Worm (Caenorhabditis elegans) whole organism, L4 larva: Measurements from ENCODE around the gene spsb-2.

ENCODE experiments used
- D1046.2 ChIP-seq: fragments of 200-800 bp; sonication (Bioruptor generic); IDR thresholded peaks from 2 replicates; pipeline ENCODE4 v1.3.6; 2022; ENCODE audit warnings: missing genetic modification characterization, missing compliant biosample characterization
- F37D6.2 ChIP-seq: sonication (generic microtip); optimal IDR thresholded peaks from 2 replicates; lab custom pipeline; 2016; ENCODE audit warnings: mild to moderate bottlenecking, missing genetic modification characterization, missing compliant biosample characterization
- R02D3.7 ChIP-seq: fragments of 150-350 bp; sonication (generic microtip); optimal IDR thresholded peaks from 3 replicates; lab custom pipeline; 2014; ENCODE audit warnings: missing biosample characterization, missing genetic modification characterization
- Y105C5A.15 ChIP-seq: fragments of 200-800 bp; sonication (Bioruptor generic); IDR thresholded peaks from 2 replicates; pipeline ENCODE4 v1.3.6; 2022; ENCODE audit warnings: missing genetic modification characterization, missing compliant biosample characterization
- Y5F2A.4 ChIP-seq: fragments of 200-800 bp; sonication (Bioruptor generic); optimal IDR thresholded peaks from 2 replicates; lab custom pipeline; 2018; ENCODE audit warnings: mild to moderate bottlenecking, missing genetic modification characterization, missing compliant biosample characterization
- ama-1 ChIP-seq: fragments of 150-350 bp; optimal IDR thresholded peaks from 2 replicates; lab custom pipeline; 2014; ENCODE audit warnings: inconsistent platforms, mixed read lengths
- arid-1 ChIP-seq: fragments of 200-800 bp; sonication (Bioruptor generic); conservative IDR thresholded peaks from 2 replicates; pipeline ENCODE4 v1.3.6; 2022; ENCODE audit warnings: missing genetic modification reagents, missing genetic modification characterization, missing compliant biosample characterization
- ceh-20 ChIP-seq: fragments of 200-800 bp; sonication (Bioruptor generic); IDR thresholded peaks from 2 replicates; pipeline ENCODE4 v1.3.6; 2022; ENCODE audit warnings: missing genetic modification reagents, missing genetic modification characterization, missing compliant biosample characterization
- ctbp-1 ChIP-seq: fragments of 200-800 bp; sonication (Bioruptor generic); IDR thresholded peaks from 2 replicates; pipeline ENCODE4 v1.3.6; 2022; ENCODE audit warnings: missing genetic modification reagents, missing genetic modification characterization, missing compliant biosample characterization
- daf-16 ChIP-seq, 3 experiments: sonication (generic microtip); optimal IDR thresholded peaks; 2 replicates each; lab custom pipeline; 2016 to 2017; ENCODE audit warnings: missing genetic modification characterization in 3 of 3, missing genetic modification reagents in 3 of 3, mild to moderate bottlenecking in 2 of 3, missing compliant biosample characterization in 2 of 3, missing biosample characterization in 1 of 3, moderate library complexity in 1 of 3
- egl-27 ChIP-seq: sonication (generic microtip); optimal IDR thresholded peaks from 3 replicates; lab custom pipeline; 2017; ENCODE audit warnings: missing biosample characterization, missing genetic modification reagents, missing genetic modification characterization
- fkh-10 ChIP-seq: fragments of 150-350 bp; optimal IDR thresholded peaks from 2 replicates; lab custom pipeline; 2014; ENCODE audit warnings: missing biosample characterization, missing genetic modification reagents, missing genetic modification characterization
- gei-8 ChIP-seq: fragments of 200-800 bp; sonication (Bioruptor generic); optimal IDR thresholded peaks from 2 replicates; lab custom pipeline; 2018; ENCODE audit warnings: mild to moderate bottlenecking, missing genetic modification characterization, missing compliant biosample characterization
- hif-1 ChIP-seq, 2 experiments: sonication (generic microtip); optimal IDR thresholded peaks; 2 replicates each; lab custom pipeline; 2016 to 2017; ENCODE audit warnings: missing compliant biosample characterization in 2 of 2, missing genetic modification characterization in 2 of 2, missing genetic modification reagents in 2 of 2, missing genotype in 2 of 2, mild to moderate bottlenecking in 1 of 2
- hlh-30 ChIP-seq: sonication (generic microtip); optimal IDR thresholded peaks from 2 replicates; lab custom pipeline; 2017; ENCODE audit warnings: antibody characterized with exemption, mild to moderate bottlenecking, missing genetic modification characterization, missing compliant biosample characterization; ENCODE audit not compliant: insufficient read depth
- jun-1 ChIP-seq: fragments of 150-350 bp; optimal IDR thresholded peaks from 2 replicates; lab custom pipeline; 2014; ENCODE audit warnings: missing biosample characterization, missing genetic modification reagents, missing genetic modification characterization
- lin-1 ChIP-seq: fragments of 200-800 bp; sonication (Bioruptor generic); IDR thresholded peaks from 2 replicates; pipeline ENCODE4 v1.3.6; 2022; ENCODE audit warnings: missing genetic modification reagents, missing genetic modification characterization, missing compliant biosample characterization
- lin-29 ChIP-seq: fragments of 200-800 bp; sonication (Bioruptor generic); IDR thresholded peaks from 2 replicates; pipeline ENCODE4 v1.3.6; 2022; ENCODE audit warnings: missing genetic modification reagents, missing genetic modification characterization, missing compliant biosample characterization
- lir-3 ChIP-seq: sonication (generic microtip); optimal IDR thresholded peaks from 2 replicates; lab custom pipeline; 2016; ENCODE audit warnings: mild to moderate bottlenecking, missing genetic modification characterization, missing compliant biosample characterization
- madf-5 ChIP-seq, 2 experiments: fragments of 200-800 bp; sonication (Bioruptor generic); IDR thresholded peaks; 2 replicates each; pipeline ENCODE4 v1.3.6; 2022; ENCODE audit warnings: missing compliant biosample characterization in 2 of 2, missing genetic modification characterization in 2 of 2
- mdl-1 ChIP-seq, 2 experiments: fragments of 150-350 bp in 1 of 2; sonication (generic microtip) in 1 of 2; optimal IDR thresholded peaks; 2 replicates each; lab custom pipeline; 2014 to 2017; ENCODE audit warnings: missing biosample characterization in 2 of 2, missing genetic modification characterization in 2 of 2
- mdt-29 ChIP-seq: fragments of 200-800 bp; sonication (Bioruptor generic); IDR thresholded peaks from 2 replicates; pipeline ENCODE4 v1.3.6; 2022; ENCODE audit warnings: missing genetic modification reagents, missing genetic modification characterization, missing compliant biosample characterization
- mep-1 ChIP-seq: fragments of 150-350 bp; sonication (generic microtip); optimal IDR thresholded peaks from 3 replicates; lab custom pipeline; 2014; ENCODE audit warnings: missing biosample characterization, missing genetic modification characterization
- nhr-102 ChIP-seq: sonication (generic microtip); optimal IDR thresholded peaks from 2 replicates; lab custom pipeline; 2016; ENCODE audit warnings: mild to moderate bottlenecking, missing genetic modification characterization, moderate library complexity, missing compliant biosample characterization
- nhr-11 ChIP-seq: fragments of 150-350 bp; optimal IDR thresholded peaks from 2 replicates; lab custom pipeline; 2014; ENCODE audit warnings: missing biosample characterization, missing genetic modification characterization
- nhr-25 ChIP-seq: sonication (generic microtip); optimal IDR thresholded peaks from 2 replicates; lab custom pipeline; 2017; ENCODE audit warnings: missing genetic modification characterization, mild to moderate bottlenecking, missing compliant biosample characterization, antibody characterized with exemption, moderate library complexity, borderline replicate concordance; ENCODE audit not compliant: insufficient read depth
- nhr-28 ChIP-seq: fragments of 150-350 bp; optimal IDR thresholded peaks from 2 replicates; lab custom pipeline; 2014; ENCODE audit warnings: missing biosample characterization, missing genetic modification characterization
- nhr-6 ChIP-seq: fragments of 150-350 bp; optimal IDR thresholded peaks from 2 replicates; lab custom pipeline; 2014; ENCODE audit warnings: missing biosample characterization, missing genetic modification characterization
- nhr-76 ChIP-seq: fragments of 150-350 bp; optimal IDR thresholded peaks from 2 replicates; lab custom pipeline; 2014; ENCODE audit warnings: missing biosample characterization, missing genetic modification characterization
- pha-4 ChIP-seq, 2 experiments: fragments of 150-350 bp in 1 of 2; fragments of 200-800 bp in 1 of 2; sonication (Bioruptor generic) in 1 of 2; IDR thresholded peaks in 1 of 2; optimal IDR thresholded peaks in 1 of 2; 2 replicates each; pipeline versions ENCODE4 v1.3.6 to Lab custom; 2014 to 2022; ENCODE audit warnings: missing genetic modification characterization in 2 of 2, missing genetic modification reagents in 2 of 2, missing biosample characterization in 1 of 2, missing compliant biosample characterization in 1 of 2
- php-3 ChIP-seq: fragments of 200-800 bp; sonication (Bioruptor generic); IDR thresholded peaks from 2 replicates; pipeline ENCODE4 v1.3.6; 2022; ENCODE audit warnings: missing genetic modification reagents, missing genetic modification characterization, missing compliant biosample characterization
- saeg-2 ChIP-seq: fragments of 200-800 bp; sonication (Bioruptor generic); IDR thresholded peaks from 2 replicates; pipeline ENCODE4 v1.3.6; 2022; ENCODE audit warnings: missing genetic modification reagents, missing genetic modification characterization, missing compliant biosample characterization
- sdz-12 ChIP-seq: fragments of 200-800 bp; sonication (Bioruptor generic); optimal IDR thresholded peaks from 2 replicates; lab custom pipeline; 2018; ENCODE audit warnings: mild to moderate bottlenecking, missing genetic modification characterization, missing compliant biosample characterization
- set-16 ChIP-seq: fragments of 200-800 bp; sonication (Bioruptor generic); IDR thresholded peaks from 2 replicates; pipeline ENCODE4 v1.3.6; 2022; ENCODE audit warnings: missing genetic modification reagents, missing genetic modification characterization, missing compliant biosample characterization
- unc-39 ChIP-seq: sonication (generic microtip); optimal IDR thresholded peaks from 2 replicates; lab custom pipeline; 2017; ENCODE audit warnings: missing biosample characterization, missing genetic modification characterization
- unc-62 ChIP-seq, 3 experiments: fragments of 150-350 bp in 1 of 3; sonication (generic microtip); optimal IDR thresholded peaks in 2 of 3; peaks in 1 of 3; 1 replicate in 1 of 3; 2 replicates in 2 of 3; lab custom pipeline; 2014 to 2017; ENCODE audit warnings: missing biosample characterization in 3 of 3, missing genetic modification characterization in 3 of 3, missing genetic modification reagents in 3 of 3, missing genotype in 1 of 3
- vab-7 ChIP-seq: fragments of 200-800 bp; sonication (Bioruptor generic); IDR thresholded peaks from 2 replicates; pipeline ENCODE4 v1.3.6; 2022; ENCODE audit warnings: missing genetic modification reagents, missing genetic modification characterization, missing compliant biosample characterization
- zfp-3 ChIP-seq: fragments of 200-800 bp; sonication (Bioruptor generic); conservative IDR thresholded peaks from 2 replicates; pipeline ENCODE4 v1.3.6; 2022; ENCODE audit warnings: missing genetic modification reagents, missing genetic modification characterization, missing compliant biosample characterization
- zip-11 ChIP-seq: fragments of 200-800 bp; sonication (Bioruptor generic); IDR thresholded peaks from 2 replicates; pipeline ENCODE4 v1.3.6; 2022; ENCODE audit warnings: missing genetic modification characterization, missing compliant biosample characterization
- ztf-11 ChIP-seq: fragments of 150-350 bp; optimal IDR thresholded peaks from 2 replicates; lab custom pipeline; 2014; ENCODE audit warnings: missing biosample characterization, missing genetic modification characterization
- ztf-7 ChIP-seq: fragments of 150-350 bp; optimal IDR thresholded peaks from 2 replicates; lab custom pipeline; 2014; ENCODE audit warnings: missing biosample characterization, missing genetic modification characterization

The spsb-2 gene

DNA sequence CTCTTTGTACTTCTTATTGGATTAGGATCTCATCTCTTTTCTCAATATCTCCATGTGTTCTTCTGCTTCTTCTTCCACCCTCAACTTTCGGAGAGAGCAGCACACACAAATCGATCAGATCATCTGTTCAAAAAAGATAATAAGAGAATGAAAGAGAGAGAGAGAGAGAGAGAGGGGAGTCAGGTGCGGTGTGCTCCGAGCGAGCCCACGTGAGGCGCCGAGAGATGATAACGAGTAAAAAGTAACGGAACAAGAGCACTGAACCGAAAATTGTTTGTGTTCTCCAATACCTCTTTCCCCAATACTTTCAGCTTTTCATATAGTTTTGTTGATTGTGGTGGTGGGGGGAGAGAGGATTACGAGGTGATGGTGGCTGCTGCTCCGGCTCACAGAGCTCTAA is 36.2 kb upstream of the spsb-2 start (continued):
- TF ChIP-seq F37D6.2 (tag; lab: Kevin White, UChicago): no peak
- no peak for TF ChIP-seq jun-1 (tag; lab: Kevin White, UChicago)
- TF ChIP-seq pha-4 (GFP tag; IDR thresholded peaks at IDR 0.05; lab: Robert Waterston, UW): no peak; the same call in 1 of the 2 replicates
- no peak for TF ChIP-seq pha-4 (tag; optimal IDR thresholded peaks at IDR 0.05; lab: Kevin White, UChicago)
- TF ChIP-seq nhr-76 (tag; lab: Kevin White, UChicago): no peak
- peak; percentile 48 for TF ChIP-seq mep-1 (tag; lab: Kevin White, UChicago)
- peak; percentile 88 for TF ChIP-seq hlh-30 (tag; lab: Kevin White, UChicago)
- TF ChIP-seq mdl-1 (tag; optimal IDR thresholded peaks at IDR 0.05; lab: Kevin White, UChicago): peak; percentile 24 to 83
- no peak for TF ChIP-seq sdz-12 (GFP tag; lab: Kevin White, UChicago)
- peak; percentile 52 for TF ChIP-seq set-16
- TF ChIP-seq ceh-20 (GFP tag; lab: Robert Waterston, UW): no peak
- no peak for TF ChIP-seq Y5F2A.4 (GFP tag; lab: Kevin White, UChicago)
- no peak for TF ChIP-seq nhr-25 (tag; lab: Kevin White, UChicago)
- no peak for TF ChIP-seq Y105C5A.15 (GFP tag; lab: Robert Waterston, UW)
- TF ChIP-seq ama-1 (lab: Kevin White, UChicago): no peak
- TF ChIP-seq unc-39 (tag; lab: Kevin White, UChicago): no peak
- no peak for TF ChIP-seq vab-7 (GFP tag; lab: Robert Waterston, UW)
- no peak for TF ChIP-seq lir-3
- no peak for TF ChIP-seq gei-8 (GFP tag; lab: Kevin White, UChicago)
- TF ChIP-seq ztf-7 (tag; lab: Kevin White, UChicago): no peak
- no peak for TF ChIP-seq fkh-10 (GFP tag; lab: Kevin White, UChicago)
- TF ChIP-seq mdt-29: no peak
- no peak for TF ChIP-seq D1046.2
- no peak for TF ChIP-seq saeg-2
- no peak for TF ChIP-seq ctbp-1 (GFP tag; lab: Robert Waterston, UW)
- no peak for TF ChIP-seq unc-62 (GFP tag; optimal IDR thresholded peaks at IDR 0.05 in 1 of 2; lab: Kevin White, UChicago)
- no peak for TF ChIP-seq unc-62 (tag; optimal IDR thresholded peaks at IDR 0.05; lab: Kevin White, UChicago)
- TF ChIP-seq zfp-3 (GFP tag; lab: Robert Waterston, UW): no peak
- no peak for TF ChIP-seq egl-27 (tag; lab: Kevin White, UChicago)
- TF ChIP-seq nhr-28 (tag; lab: Kevin White, UChicago): peak; percentile 66
- no peak for TF ChIP-seq nhr-102 (tag; lab: Kevin White, UChicago)
- no peak for TF ChIP-seq arid-1
- TF ChIP-seq lin-1 (GFP tag; lab: Robert Waterston, UW): no peak
- no peak for TF ChIP-seq lin-29 (GFP tag; lab: Robert Waterston, UW)
- TF ChIP-seq zip-11 (GFP tag; lab: Robert Waterston, UW): no peak

DNA sequence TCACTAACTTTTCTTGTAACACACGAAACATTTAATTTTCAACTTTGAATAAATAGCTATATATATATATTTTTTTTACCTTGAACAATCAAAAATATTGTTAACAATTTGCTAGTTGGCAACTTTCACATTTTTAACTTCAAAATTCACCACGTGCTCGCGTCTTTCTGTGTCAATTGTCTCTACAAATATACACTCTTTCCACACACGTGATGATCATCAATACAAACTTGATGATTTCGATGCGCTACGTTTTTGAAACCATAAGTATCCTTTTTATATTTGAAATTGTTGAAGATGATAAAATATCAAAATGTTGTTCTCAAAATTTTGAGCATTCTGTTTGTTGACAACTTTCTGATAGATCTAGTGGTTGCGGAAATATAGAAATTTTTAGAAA is 34.8 kb upstream of the spsb-2 start:
- no peak for TF ChIP-seq R02D3.7 (tag; lab: Kevin White, UChicago)
- no peak for TF ChIP-seq daf-16 (GFP tag; optimal IDR thresholded peaks at IDR 0.05; lab: Kevin White, UChicago)
- peak; percentile 33 for TF ChIP-seq daf-16 (tag; optimal IDR thresholded peaks at IDR 0.05; lab: Kevin White, UChicago)
- TF ChIP-seq hlh-30 (tag; lab: Kevin White, UChicago): peak; percentile 72
- TF ChIP-seq ztf-11: no peak
- TF ChIP-seq madf-5 (GFP tag; IDR thresholded peaks at IDR 0.05; lab: Robert Waterston, UW): no peak
- no peak for TF ChIP-seq php-3
- no peak for TF ChIP-seq hif-1 (tag; optimal IDR thresholded peaks at IDR 0.05; lab: Kevin White, UChicago)
- TF ChIP-seq nhr-11: no peak
- TF ChIP-seq nhr-6: no peak
- TF ChIP-seq zfp-3 (GFP tag; lab: Robert Waterston, UW): no peak
- peak; percentile 10 for TF ChIP-seq nhr-28 (tag; lab: Kevin White, UChicago)
